Worm (Caenorhabditis elegans) whole organism, L3 larva: ENCODE results near the gene H12I13.1.
"Not testable (repeated sequence)": the region's sequence is repeated elsewhere in the genome, so short reads cannot be mapped to it uniquely, and the experiment has no call there.

ENCODE experiments used
- hmg-11 ChIP-seq: sonication (generic microtip); optimal IDR thresholded peaks from 2 replicates; lab custom pipeline; 2016; ENCODE audit warnings: missing genetic modification characterization, missing compliant biosample characterization
- mdl-1 ChIP-seq: fragments of 150-350 bp; optimal IDR thresholded peaks from 2 replicates; lab custom pipeline; 2014; ENCODE audit warnings: missing biosample characterization, missing genetic modification characterization
- skn-1 ChIP-seq: fragments of 150-350 bp; optimal IDR thresholded peaks from 2 replicates; lab custom pipeline; 2014; ENCODE audit warnings: missing biosample characterization, missing genetic modification characterization

H12I13.1 gene

ce11 chrII:6014057-6014456 lies 52.9 kb downstream of the H12I13.1 start, which contains the start of gene ZK84.2:
ZK84.2 (plus strand) TSS chrII:6014357.
- not testable (repeated sequence) for TF ChIP-seq skn-1 (tag; lab: Kevin White, UChicago); mdl-1 (tag; lab: Kevin White, UChicago); hmg-11
